Worm (Caenorhabditis elegans) whole organism, late embryonic: Measurements from ENCODE around the gene C02B8.6.
A peak's percentile ranks its signal among the peaks of the same experiment; 100 is the strongest.

Source experiments
- C38D4.7 ChIP-seq: fragments of 200-800 bp; sonication (Bioruptor generic); optimal IDR thresholded peaks from 2 replicates; lab custom pipeline; 2018; ENCODE audit warnings: mild to moderate bottlenecking, missing genetic modification characterization, moderate library complexity, missing compliant biosample characterization
- K02D7.2 ChIP-seq: sonication (generic microtip); optimal IDR thresholded peaks from 2 replicates; lab custom pipeline; 2017; ENCODE audit warnings: mild to moderate bottlenecking, missing genetic modification characterization, missing compliant biosample characterization
- Y22D7AL.16 ChIP-seq: sonication (generic microtip); optimal IDR thresholded peaks from 2 replicates; lab custom pipeline; 2016; ENCODE audit warnings: missing genetic modification characterization, missing compliant biosample characterization
- ama-1 ChIP-seq: fragments of 150-350 bp; optimal IDR thresholded peaks from 2 replicates; lab custom pipeline; 2014
- ceh-14 ChIP-seq: sonication (generic microtip); optimal IDR thresholded peaks from 2 replicates; lab custom pipeline; 2016; ENCODE audit warnings: missing genotype, missing genetic modification characterization, missing compliant biosample characterization
- ceh-18 ChIP-seq: sonication (generic microtip); optimal IDR thresholded peaks from 2 replicates; lab custom pipeline; 2016; ENCODE audit warnings: missing genetic modification characterization, missing compliant biosample characterization
- ceh-2 ChIP-seq: sonication (generic microtip); optimal IDR thresholded peaks from 2 replicates; lab custom pipeline; 2016; ENCODE audit warnings: missing genotype, missing genetic modification characterization, missing compliant biosample characterization
- ceh-24 ChIP-seq: sonication (generic microtip); optimal IDR thresholded peaks from 2 replicates; lab custom pipeline; 2016; ENCODE audit warnings: mild to moderate bottlenecking, missing genetic modification characterization, missing compliant biosample characterization
- ceh-30 ChIP-seq: fragments of 150-350 bp; optimal IDR thresholded peaks from 2 replicates; lab custom pipeline; 2014; ENCODE audit warnings: missing biosample characterization, missing genetic modification characterization
- ceh-31 ChIP-seq: sonication (generic microtip); optimal IDR thresholded peaks from 2 replicates; lab custom pipeline; 2016; ENCODE audit warnings: missing genetic modification characterization, missing compliant biosample characterization
- ceh-45 ChIP-seq: fragments of 200-800 bp; sonication (Bioruptor generic); IDR thresholded peaks from 2 replicates; pipeline ENCODE4 v1.3.6; 2022; ENCODE audit warnings: missing genetic modification reagents, missing genetic modification characterization, missing compliant biosample characterization
- ceh-48 ChIP-seq: sonication (generic microtip); optimal IDR thresholded peaks from 2 replicates; lab custom pipeline; 2016; ENCODE audit warnings: missing genetic modification characterization, inconsistent platforms, missing compliant biosample characterization
- ceh-9 ChIP-seq: sonication (generic microtip); optimal IDR thresholded peaks from 2 replicates; lab custom pipeline; 2016; ENCODE audit warnings: mild to moderate bottlenecking, missing genetic modification characterization, inconsistent platforms, missing compliant biosample characterization
- che-1 ChIP-seq: sonication (generic microtip); optimal IDR thresholded peaks from 2 replicates; lab custom pipeline; 2016; ENCODE audit warnings: mild to moderate bottlenecking, missing genetic modification characterization, missing compliant biosample characterization
- elt-2 ChIP-seq: sonication (generic microtip); optimal IDR thresholded peaks from 2 replicates; lab custom pipeline; 2016; ENCODE audit warnings: missing genetic modification reagents, missing genetic modification characterization, missing compliant biosample characterization
- elt-4 ChIP-seq: sonication (generic microtip); optimal IDR thresholded peaks from 2 replicates; lab custom pipeline; 2016; ENCODE audit warnings: missing genetic modification characterization, missing compliant biosample characterization
- ets-4 ChIP-seq: sonication (generic microtip); optimal IDR thresholded peaks from 2 replicates; lab custom pipeline; 2016; ENCODE audit warnings: missing genetic modification characterization, missing compliant biosample characterization
- eyg-1 ChIP-seq: sonication (generic microtip); optimal IDR thresholded peaks from 2 replicates; lab custom pipeline; 2016; ENCODE audit warnings: missing genotype, missing genetic modification characterization, missing compliant biosample characterization
- hlh-13 ChIP-seq: fragments of 200-800 bp; sonication (Bioruptor generic); optimal IDR thresholded peaks from 2 replicates; lab custom pipeline; 2018; ENCODE audit warnings: mild to moderate bottlenecking, missing genetic modification characterization, missing compliant biosample characterization
- hlh-15 ChIP-seq: sonication (generic microtip); optimal IDR thresholded peaks from 2 replicates; lab custom pipeline; 2016; ENCODE audit warnings: missing genetic modification characterization, missing compliant biosample characterization
- hlh-30 ChIP-seq: sonication (generic microtip); optimal IDR thresholded peaks from 2 replicates; lab custom pipeline; 2017; ENCODE audit warnings: antibody characterized with exemption, missing genetic modification characterization, missing compliant biosample characterization; ENCODE audit not compliant: insufficient read depth
- hlh-6 ChIP-seq: sonication (generic microtip); optimal IDR thresholded peaks from 2 replicates; lab custom pipeline; 2016; ENCODE audit warnings: missing genotype, missing genetic modification characterization, missing compliant biosample characterization
- hlh-8 ChIP-seq: sonication (generic microtip); optimal IDR thresholded peaks from 2 replicates; lab custom pipeline; 2016; ENCODE audit warnings: missing genotype, missing genetic modification characterization, missing compliant biosample characterization
- madf-2 ChIP-seq: sonication (generic microtip); optimal IDR thresholded peaks from 2 replicates; lab custom pipeline; 2017; ENCODE audit warnings: missing genetic modification characterization, missing compliant biosample characterization
- nfya-1 ChIP-seq: sonication (generic microtip); optimal IDR thresholded peaks from 2 replicates; lab custom pipeline; 2017; ENCODE audit warnings: missing genetic modification characterization, mild to moderate bottlenecking, missing compliant biosample characterization, antibody characterized with exemption, moderate library complexity
- nhr-11 ChIP-seq: fragments of 150-350 bp; optimal IDR thresholded peaks from 2 replicates; lab custom pipeline; 2014; ENCODE audit warnings: missing biosample characterization, missing genetic modification characterization
- nhr-232 ChIP-seq: sonication (generic microtip); optimal IDR thresholded peaks from 2 replicates; lab custom pipeline; 2016; ENCODE audit warnings: missing genetic modification characterization, missing compliant biosample characterization
- odd-2 ChIP-seq: sonication (generic microtip); optimal IDR thresholded peaks from 2 replicates; lab custom pipeline; 2017; ENCODE audit warnings: antibody characterized with exemption, mild to moderate bottlenecking, missing genetic modification characterization, missing compliant biosample characterization
- pag-3 ChIP-seq: sonication (generic microtip); optimal IDR thresholded peaks from 2 replicates; lab custom pipeline; 2016; ENCODE audit warnings: missing compliant biosample characterization, missing genetic modification characterization, borderline replicate concordance
- pat-9 ChIP-seq: fragments of 200-800 bp; sonication (Bioruptor generic); optimal IDR thresholded peaks from 2 replicates; lab custom pipeline; 2018; ENCODE audit warnings: mild to moderate bottlenecking, missing genetic modification characterization, moderate library complexity, missing compliant biosample characterization
- pha-2 ChIP-seq: sonication (generic microtip); optimal IDR thresholded peaks from 2 replicates; lab custom pipeline; 2017; ENCODE audit warnings: mild to moderate bottlenecking, missing genetic modification characterization, missing compliant biosample characterization
- ref-2 ChIP-seq: sonication (generic microtip); optimal IDR thresholded peaks from 2 replicates; lab custom pipeline; 2016; ENCODE audit warnings: missing genetic modification characterization, missing compliant biosample characterization
- sdc-2 ChIP-seq: sonication (generic microtip); optimal IDR thresholded peaks from 2 replicates; lab custom pipeline; 2016; ENCODE audit warnings: missing genotype, missing genetic modification characterization, missing compliant biosample characterization
- sox-4 ChIP-seq: sonication (generic microtip); optimal IDR thresholded peaks from 2 replicates; lab custom pipeline; 2017; ENCODE audit warnings: mild to moderate bottlenecking, missing genetic modification characterization, inconsistent platforms, missing compliant biosample characterization
- syd-9 ChIP-seq: sonication (generic microtip); optimal IDR thresholded peaks from 2 replicates; lab custom pipeline; 2016; ENCODE audit warnings: mild to moderate bottlenecking, missing genetic modification characterization, moderate library complexity, missing compliant biosample characterization
- tbx-2 ChIP-seq: sonication (generic microtip); optimal IDR thresholded peaks from 2 replicates; lab custom pipeline; 2016; ENCODE audit warnings: missing genetic modification characterization, missing compliant biosample characterization
- tbx-7 ChIP-seq: sonication (generic microtip); optimal IDR thresholded peaks from 2 replicates; lab custom pipeline; 2016; ENCODE audit warnings: missing genotype, missing genetic modification characterization, missing compliant biosample characterization
- unc-3 ChIP-seq, 2 experiments: fragments of 200-800 bp in 1 of 2; sonication (Bioruptor generic) in 1 of 2; sonication (generic microtip) in 1 of 2; conservative IDR thresholded peaks in 1 of 2; optimal IDR thresholded peaks in 1 of 2; 2 replicates each; pipeline versions ENCODE4 v1.3.6 to Lab custom; 2016 to 2022; ENCODE audit warnings: missing compliant biosample characterization in 2 of 2, missing genetic modification characterization in 2 of 2, missing genetic modification reagents in 1 of 2
- unc-42 ChIP-seq: sonication (generic microtip); optimal IDR thresholded peaks from 2 replicates; lab custom pipeline; 2016; ENCODE audit warnings: missing genotype, missing genetic modification characterization, missing compliant biosample characterization
- unc-55 ChIP-seq: sonication (generic microtip); optimal IDR thresholded peaks from 2 replicates; lab custom pipeline; 2017; ENCODE audit warnings: missing biosample characterization, missing genetic modification reagents, missing genetic modification characterization
- unc-86 ChIP-seq: sonication (generic microtip); optimal IDR thresholded peaks from 2 replicates; lab custom pipeline; 2016; ENCODE audit warnings: missing genetic modification characterization, missing compliant biosample characterization
- ztf-16 ChIP-seq: sonication (generic microtip); optimal IDR thresholded peaks from 2 replicates; lab custom pipeline; 2017; ENCODE audit warnings: missing genetic modification characterization, missing compliant biosample characterization

Gene C02B8.6

ce11 chrX:8157132-8157531 is 21.0 kb upstream of the C02B8.6 start:
- TF ChIP-seq ceh-45 (GFP tag; lab: Robert Waterston, UW) (no peak), ets-4 (tag; lab: Kevin White, UChicago) (no peak), ref-2 (tag; lab: Kevin White, UChicago) (no peak), pat-9 (tag; lab: Kevin White, UChicago) (no peak), madf-2 (tag; lab: Kevin White, UChicago) (no peak), hlh-8 (tag; lab: Kevin White, UChicago) (no peak), unc-55 (GFP tag; lab: Kevin White, UChicago) (peak; percentile 28), pag-3 (tag; lab: Kevin White, UChicago) (no peak), ceh-14 (no peak), ceh-9 (tag; lab: Kevin White, UChicago) (no peak), odd-2 (tag; lab: Kevin White, UChicago) (no peak), hlh-13 (GFP tag; lab: Kevin White, UChicago) (no peak), ceh-2 (tag; lab: Kevin White, UChicago) (no peak), ceh-48 (tag; lab: Kevin White, UChicago) (no peak), pha-2 (tag; lab: Kevin White, UChicago) (no peak), tbx-2 (tag; lab: Kevin White, UChicago) (peak; percentile 62), ceh-24 (no peak), ztf-16 (tag; lab: Kevin White, UChicago) (no peak), nhr-11 (tag; lab: Kevin White, UChicago) (no peak), che-1 (no peak), ceh-30 (no peak), eyg-1 (no peak), nfya-1 (tag; lab: Kevin White, UChicago) (peak; percentile 47), sdc-2 (tag; lab: Kevin White, UChicago) (peak; percentile 5), ceh-31 (peak; percentile 56), Y22D7AL.16 (tag; lab: Kevin White, UChicago) (no peak), syd-9 (no peak), C38D4.7 (no peak), nhr-232 (no peak), unc-42 (tag; lab: Kevin White, UChicago) (peak; percentile 23), elt-4 (tag; lab: Kevin White, UChicago) (no peak), ama-1 (lab: Kevin White, UChicago) (no peak), hlh-30 (no peak), unc-86 (tag; lab: Kevin White, UChicago) (no peak), unc-3 (GFP tag; conservative IDR thresholded peaks at IDR 0.05; lab: Robert Waterston, UW) (no peak), unc-3 (tag; optimal IDR thresholded peaks at IDR 0.05; lab: Kevin White, UChicago) (no peak), hlh-6 (no peak), tbx-7 (tag; lab: Kevin White, UChicago) (no peak), ceh-18 (tag; lab: Kevin White, UChicago) (peak; percentile 23), elt-2 (no peak), hlh-15 (tag; lab: Kevin White, UChicago) (no peak), K02D7.2 (tag; lab: Kevin White, UChicago) (no peak)

DNA sequence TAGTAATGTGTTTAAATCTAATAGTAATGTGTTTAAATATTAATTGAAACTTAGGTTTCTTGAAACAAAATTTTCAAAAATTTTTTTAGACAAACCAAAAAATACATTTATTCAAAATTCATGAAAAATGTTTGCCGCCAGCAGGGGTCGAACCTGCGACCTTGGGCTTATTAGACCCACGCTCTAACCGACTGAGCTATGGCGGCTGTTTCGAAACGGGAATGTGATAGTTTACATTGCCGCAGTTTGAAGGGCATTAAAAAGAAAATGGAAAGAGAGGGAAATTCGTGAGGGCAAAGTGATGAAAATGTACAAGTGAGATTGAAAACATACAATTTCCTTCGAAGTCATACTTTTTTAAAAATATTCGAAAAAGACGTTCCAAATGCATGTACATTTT is 20.4 kb upstream of the C02B8.6 start:
- TF ChIP-seq sox-4 (tag; lab: Kevin White, UChicago): no peak
- 0 out of 2 replicates have a peak, but pooled peaks have one; percentile 17 for TF ChIP-seq ceh-45 (GFP tag; lab: Robert Waterston, UW)
